Fruit fly (Drosophila melanogaster): ENCODE results near the gene CG9040.

The CG9040 gene

DNA sequence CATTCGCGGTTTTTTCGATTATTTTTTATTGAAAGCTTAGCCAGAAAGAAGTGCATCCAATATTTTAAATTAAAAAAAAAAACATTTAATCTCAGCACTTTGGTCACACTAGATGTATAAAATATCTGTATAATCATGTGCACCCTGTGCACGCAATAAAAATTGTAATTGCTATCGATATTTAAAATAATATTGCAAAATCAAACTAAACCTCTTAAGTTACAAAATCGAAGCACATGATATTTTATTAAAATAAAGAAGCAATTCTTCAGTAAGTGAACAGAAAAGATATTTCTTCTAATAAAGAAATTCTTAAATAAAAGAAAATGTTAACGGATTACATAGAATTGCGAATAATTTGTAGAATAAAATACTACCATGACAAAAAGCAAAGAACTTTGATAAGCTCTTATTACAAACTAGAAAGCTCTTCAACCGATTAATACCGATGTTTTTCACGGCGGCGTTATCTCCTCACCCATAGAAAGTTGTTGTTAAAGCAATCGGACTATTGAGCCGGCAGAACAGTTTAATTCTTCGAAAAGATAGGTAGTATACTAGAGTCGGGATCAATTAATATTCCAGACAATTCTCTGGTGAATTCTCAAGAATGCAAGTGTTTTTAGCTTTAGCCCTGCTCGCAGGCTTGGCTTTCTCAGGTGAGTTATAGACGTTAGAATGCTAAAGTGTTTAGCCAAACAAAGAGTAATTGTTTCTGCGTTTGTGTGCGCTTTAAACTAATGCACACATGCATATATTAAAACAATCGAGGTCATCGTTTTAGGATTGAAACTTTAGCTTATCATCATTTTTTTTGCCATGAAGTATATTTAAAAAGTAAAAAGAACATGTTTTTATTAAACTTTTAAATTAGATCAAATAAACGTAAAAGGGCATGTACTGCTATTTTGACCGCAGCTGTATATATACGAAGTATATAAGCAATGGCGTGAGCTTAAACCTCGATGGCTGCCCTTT is 6.4 kb downstream of the CG9040 start, which contains the start of gene CtsK1 (continued):
- TF ChIP-seq pum (GFP tag; optimal IDR thresholded peaks at IDR 0.05) = no peak
- TF ChIP-seq dmrt99B (tag; optimal IDR thresholded peaks at IDR 0.05) = peak; percentile 19
- TF ChIP-seq row (GFP tag; IDR thresholded peaks at IDR 0.05) = peak; percentile 75
- 0 out of 2 replicates have a peak, but pooled peaks have one; percentile 10 for TF ChIP-seq Ada2b (GFP tag; IDR thresholded peaks at IDR 0.05)
- peak; percentile 50; the same call in 1 of the 2 replicates for TF ChIP-seq CG14441 (GFP tag; IDR thresholded peaks at IDR 0.05)
- TF ChIP-seq pho (GFP tag; optimal IDR thresholded peaks at IDR 0.05) = no peak
- peak; percentile 61 for TF ChIP-seq vnd (GFP tag; IDR thresholded peaks at IDR 0.05; ENCODE audit: partially characterized antibody)
- peak; percentile 32 for TF ChIP-seq PHDP (tag; optimal IDR thresholded peaks at IDR 0.05)
- no peak for TF ChIP-seq CG13296 (GFP tag; optimal IDR thresholded peaks at IDR 0.05)
- no peak for TF ChIP-seq CG8281 (tag; optimal IDR thresholded peaks at IDR 0.05)
- TF ChIP-seq TFAM (GFP tag; optimal IDR thresholded peaks at IDR 0.05) = no peak
- TF ChIP-seq Lhr (GFP tag; optimal IDR thresholded peaks at IDR 0.05) = peak; percentile 39
- TF ChIP-seq sug (tag; optimal IDR thresholded peaks at IDR 0.05) = no peak
- TF ChIP-seq CG11696 (GFP tag; IDR thresholded peaks at IDR 0.05) = peak; percentile 84
- TF ChIP-seq gem (tag; optimal IDR thresholded peaks at IDR 0.05) = peak; percentile 47
- no peak for TF ChIP-seq psq (GFP tag; optimal IDR thresholded peaks at IDR 0.05)
- peak; percentile 6 for TF ChIP-seq CG10979 (tag; optimal IDR thresholded peaks at IDR 0.05)
- no peak for TF ChIP-seq MTF-1 (GFP tag; optimal IDR thresholded peaks at IDR 0.05; ENCODE audit: borderline replicate concordance)
- no peak for TF ChIP-seq Adf1 (GFP tag; IDR thresholded peaks at IDR 0.05)
- TF ChIP-seq CG6791 (GFP tag; IDR thresholded peaks at IDR 0.05; ENCODE audit: partially characterized antibody) = peak; percentile 53; the same call in 1 of the 3 replicates
- TF ChIP-seq lbe (GFP tag; optimal IDR thresholded peaks at IDR 0.05) = peak; percentile 23
- TF ChIP-seq CG17829 (tag; optimal IDR thresholded peaks at IDR 0.05) = peak; percentile 33
- TF ChIP-seq nmo (GFP tag; optimal IDR thresholded peaks at IDR 0.05) = peak; percentile 12
- TF ChIP-seq Rx (GFP tag; IDR thresholded peaks at IDR 0.05) = no peak
- TF ChIP-seq Dref (GFP tag; IDR thresholded peaks at IDR 0.05) = peak; percentile 59
- TF ChIP-seq grn (GFP tag; optimal IDR thresholded peaks at IDR 0.05) = no peak
- TF ChIP-seq Hr3 (GFP tag; optimal IDR thresholded peaks at IDR 0.05) = no peak
- no peak for TF ChIP-seq CG6272 (GFP tag; IDR thresholded peaks at IDR 0.05)
- TF ChIP-seq ro (GFP tag; IDR thresholded peaks at IDR 0.05) = no peak
- no peak for TF ChIP-seq CG11093 (GFP tag; IDR thresholded peaks at IDR 0.05)
- no peak for TF ChIP-seq Lim3 (GFP tag; IDR thresholded peaks at IDR 0.05)
- no peak for TF ChIP-seq CG31388 (GFP tag; optimal IDR thresholded peaks at IDR 0.05)
- no peak for TF ChIP-seq disco-r (GFP tag; optimal IDR thresholded peaks at IDR 0.05)
- TF ChIP-seq CG2116 (GFP tag; optimal IDR thresholded peaks at IDR 0.05) = peak; percentile 34
- no peak for TF ChIP-seq sima (GFP tag; optimal IDR thresholded peaks at IDR 0.05)
- no peak for TF ChIP-seq CG10321 (GFP tag; IDR thresholded peaks at IDR 0.05)
- TF ChIP-seq CG6175 (GFP tag; IDR thresholded peaks at IDR 0.05) = no peak
- no peak for TF ChIP-seq prd (optimal IDR thresholded peaks at IDR 0.05)
- peak; percentile 60; the same call in 2 of the 3 replicates for TF ChIP-seq prd (GFP tag; IDR thresholded peaks at IDR 0.05)
- peak; percentile 40 for TF ChIP-seq pzg (GFP tag; optimal IDR thresholded peaks at IDR 0.05)
- peak; percentile 50 for TF ChIP-seq CG18262 (tag; optimal IDR thresholded peaks at IDR 0.05)
- peak; percentile 9 for TF ChIP-seq CoRest (tag; optimal IDR thresholded peaks at IDR 0.05)
- TF ChIP-seq Usf (GFP tag; optimal IDR thresholded peaks at IDR 0.05) = no peak
- no peak for TF ChIP-seq z (GFP tag; IDR thresholded peaks at IDR 0.05)
- TF ChIP-seq mam (GFP tag; optimal IDR thresholded peaks at IDR 0.05) = no peak
- TF ChIP-seq Atf3 (GFP tag; optimal IDR thresholded peaks at IDR 0.05) = no peak
- TF ChIP-seq Taf1 (GFP tag; IDR thresholded peaks at IDR 0.05) = peak; percentile 23; the same call in 1 of the 2 replicates
- TF ChIP-seq CG2678 (tag; optimal IDR thresholded peaks at IDR 0.05) = peak; percentile 48
- TF ChIP-seq kay (GFP tag; optimal IDR thresholded peaks at IDR 0.05) = no peak
